Worm (Caenorhabditis elegans) whole organism, L4 larva: ENCODE results near the gene npr-25.

ENCODE experiments used
- ceh-20 ChIP-seq: fragments of 200-800 bp; sonication (Bioruptor generic); IDR thresholded peaks from 2 replicates; pipeline ENCODE4 v1.3.6; 2022; ENCODE audit warnings: missing genetic modification reagents, missing genetic modification characterization, missing compliant biosample characterization
- nhr-28 ChIP-seq: fragments of 150-350 bp; optimal IDR thresholded peaks from 2 replicates; lab custom pipeline; 2014; ENCODE audit warnings: missing biosample characterization, missing genetic modification characterization
- nhr-77 ChIP-seq: fragments of 150-350 bp; optimal IDR thresholded peaks from 2 replicates; lab custom pipeline; 2014; ENCODE audit warnings: missing biosample characterization, missing genetic modification characterization

npr-25 gene

DNA sequence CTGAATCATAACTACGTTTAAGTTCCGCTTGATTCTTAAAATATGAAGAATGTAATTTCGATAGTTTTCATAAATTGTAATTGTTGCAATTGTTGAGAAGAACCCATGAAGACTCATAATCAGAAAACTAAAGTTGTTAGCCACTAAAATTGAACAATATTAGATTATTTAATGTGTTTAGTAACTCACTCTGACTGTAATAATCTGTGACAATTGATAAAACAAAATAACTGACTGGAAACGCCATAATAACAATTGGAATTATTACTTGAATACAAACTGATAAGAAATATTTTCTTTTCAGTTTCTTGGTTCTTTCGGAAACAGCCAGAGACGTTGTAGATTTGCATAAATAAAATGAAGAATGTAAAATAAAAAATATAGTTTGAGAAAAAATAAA, 53.4 kb downstream of the npr-25 start:
- TF ChIP-seq nhr-28, result peak; percentile 67
- TF ChIP-seq ceh-20 (GFP tag; lab: Robert Waterston, UW), result no peak
- peak; percentile 6 for TF ChIP-seq nhr-77 (tag; lab: Kevin White, UChicago)
